Worm (Caenorhabditis elegans) whole organism, late embryonic: Measurements from ENCODE around the gene Y38E10A.2.

Source experiments
- C08G9.2 ChIP-seq: sonication (generic microtip); optimal IDR thresholded peaks from 2 replicates; lab custom pipeline; 2016; ENCODE audit warnings: mild to moderate bottlenecking, missing genetic modification characterization, moderate library complexity, missing compliant biosample characterization
- ceh-18 ChIP-seq: sonication (generic microtip); optimal IDR thresholded peaks from 2 replicates; lab custom pipeline; 2016; ENCODE audit warnings: missing genetic modification characterization, missing compliant biosample characterization
- ceh-45 ChIP-seq: fragments of 200-800 bp; sonication (Bioruptor generic); IDR thresholded peaks from 2 replicates; pipeline ENCODE4 v1.3.6; 2022; ENCODE audit warnings: missing genetic modification reagents, missing genetic modification characterization, missing compliant biosample characterization
- ceh-6 ChIP-seq: fragments of 200-800 bp; sonication (Bioruptor generic); optimal IDR thresholded peaks from 2 replicates; lab custom pipeline; 2018; ENCODE audit warnings: mild to moderate bottlenecking, missing genetic modification characterization, missing compliant biosample characterization
- fkh-10 ChIP-seq: fragments of 150-350 bp; optimal IDR thresholded peaks from 2 replicates; lab custom pipeline; 2014; ENCODE audit warnings: missing biosample characterization, missing genetic modification reagents, missing genetic modification characterization
- lim-6 ChIP-seq: sonication (generic microtip); optimal IDR thresholded peaks from 2 replicates; lab custom pipeline; 2016; ENCODE audit warnings: missing genetic modification characterization, missing compliant biosample characterization
- nhr-11 ChIP-seq: fragments of 150-350 bp; optimal IDR thresholded peaks from 2 replicates; lab custom pipeline; 2014; ENCODE audit warnings: missing biosample characterization, missing genetic modification characterization
- npax-4 ChIP-seq: sonication (generic microtip); optimal IDR thresholded peaks from 2 replicates; lab custom pipeline; 2016; ENCODE audit warnings: missing genetic modification characterization, missing compliant biosample characterization
- odd-2 ChIP-seq: sonication (generic microtip); optimal IDR thresholded peaks from 2 replicates; lab custom pipeline; 2017; ENCODE audit warnings: antibody characterized with exemption, mild to moderate bottlenecking, missing genetic modification characterization, missing compliant biosample characterization
- pha-2 ChIP-seq: sonication (generic microtip); optimal IDR thresholded peaks from 2 replicates; lab custom pipeline; 2017; ENCODE audit warnings: mild to moderate bottlenecking, missing genetic modification characterization, missing compliant biosample characterization
- rnt-1 ChIP-seq: sonication (generic microtip); optimal IDR thresholded peaks from 2 replicates; lab custom pipeline; 2016; ENCODE audit warnings: missing genetic modification characterization, missing compliant biosample characterization
- sox-2 ChIP-seq: fragments of 200-800 bp; sonication (Bioruptor generic); IDR thresholded peaks from 2 replicates; pipeline ENCODE4 v1.3.6; 2022; ENCODE audit warnings: missing genetic modification reagents, missing genetic modification characterization, missing compliant biosample characterization
- tbx-7 ChIP-seq: sonication (generic microtip); optimal IDR thresholded peaks from 2 replicates; lab custom pipeline; 2016; ENCODE audit warnings: missing genotype, missing genetic modification characterization, missing compliant biosample characterization
- unc-55 ChIP-seq: sonication (generic microtip); optimal IDR thresholded peaks from 2 replicates; lab custom pipeline; 2017; ENCODE audit warnings: missing biosample characterization, missing genetic modification reagents, missing genetic modification characterization

The Y38E10A.2 gene

ce11 chrII:12525526-12525925 is 47.9 kb downstream of the Y38E10A.2 start, which contains the start of gene srx-118:
TSS of gene srx-118 (plus strand) at chrII:12525826.
- no peak for TF ChIP-seq rnt-1 (tag; lab: Kevin White, UChicago)
- TF ChIP-seq odd-2: no peak
- no peak for TF ChIP-seq unc-55
- TF ChIP-seq ceh-6 (GFP tag; lab: Kevin White, UChicago): no peak
- no peak for TF ChIP-seq npax-4 (tag; lab: Kevin White, UChicago)
- TF ChIP-seq C08G9.2 (tag; lab: Kevin White, UChicago): no peak
- TF ChIP-seq tbx-7 (tag; lab: Kevin White, UChicago): no peak
- no peak for TF ChIP-seq pha-2
- TF ChIP-seq fkh-10 (GFP tag; lab: Kevin White, UChicago): no peak
- no peak for TF ChIP-seq nhr-11
- TF ChIP-seq ceh-45 (GFP tag; lab: Robert Waterston, UW): no peak
- TF ChIP-seq ceh-18 (tag; lab: Kevin White, UChicago): no peak
- no peak for TF ChIP-seq sox-2 (GFP tag; lab: Robert Waterston, UW)
- TF ChIP-seq lim-6 (tag; lab: Kevin White, UChicago): no peak
